Fruit fly (Drosophila melanogaster) whole organism, prepupa: ENCODE results near the gene CG31897.

Source experiments
- CG16779 ChIP-seq: fragments of 200-800 bp; sonication (Bioruptor generic); optimal IDR thresholded peaks from 3 replicates; lab custom pipeline; 2017; ENCODE audit warnings: missing biosample characterization, mild to moderate bottlenecking, missing genetic modification characterization
- cyc ChIP-seq: fragments of 200-800 bp; sonication (Bioruptor generic); optimal IDR thresholded peaks from 3 replicates; lab custom pipeline; 2016; ENCODE audit warnings: missing biosample characterization, missing genetic modification characterization
- eg ChIP-seq: fragments of 200-800 bp; sonication (Bioruptor generic); IDR thresholded peaks from 3 replicates; pipeline ENCODE4 v1.3.6; 2022; ENCODE audit warnings: missing biosample characterization, missing genetic modification characterization

dm6 chr2L:8411530-8411929 is 30.7 kb upstream of the CG31897 start, which contains the start of gene Naglu:
- no peak for TF ChIP-seq cyc (GFP tag; lab: Kevin White, UChicago)
- no peak for TF ChIP-seq CG16779 (tag; lab: Kevin White, UChicago)
- TF ChIP-seq eg (GFP tag; lab: Robert Waterston, UW), result no peak
